Worm (Caenorhabditis elegans) whole organism, young adult: Measurements from ENCODE around the gene T05C1.1.

Experiments used
- B0035.1 ChIP-seq: sonication (generic microtip); optimal IDR thresholded peaks from 2 replicates; lab custom pipeline; 2016; ENCODE audit warnings: missing genetic modification characterization, mild to moderate bottlenecking, missing compliant biosample characterization, missing genotype, missing genetic modification reagents
- B0261.1 ChIP-seq: sonication (generic microtip); optimal IDR thresholded peaks from 2 replicates; lab custom pipeline; 2016; ENCODE audit warnings: mild to moderate bottlenecking, missing genetic modification characterization, moderate library complexity, missing compliant biosample characterization
- C06A6.2 ChIP-seq: fragments of 200-800 bp; sonication (Bioruptor generic); conservative IDR thresholded peaks from 2 replicates; pipeline ENCODE4 v1.3.6; 2022; ENCODE audit warnings: missing genetic modification characterization, missing compliant biosample characterization
- F10E7.11 ChIP-seq: sonication (generic microtip); optimal IDR thresholded peaks from 2 replicates; lab custom pipeline; 2017; ENCODE audit warnings: mild to moderate bottlenecking, missing genetic modification characterization, moderate library complexity, missing compliant biosample characterization
- F33H1.4 ChIP-seq: fragments of 200-800 bp; sonication (Bioruptor generic); IDR thresholded peaks from 2 replicates; pipeline ENCODE4 v1.3.6; 2022; ENCODE audit warnings: missing genetic modification reagents, missing genetic modification characterization, missing compliant biosample characterization
- K12H6.12 ChIP-seq: fragments of 200-800 bp; sonication (Bioruptor generic); optimal IDR thresholded peaks from 2 replicates; lab custom pipeline; 2018; ENCODE audit warnings: mild to moderate bottlenecking, missing genetic modification characterization, missing compliant biosample characterization
- T07F8.4 ChIP-seq: sonication (generic microtip); optimal IDR thresholded peaks from 2 replicates; lab custom pipeline; 2016; ENCODE audit warnings: mild to moderate bottlenecking, missing genetic modification characterization, moderate library complexity, missing compliant biosample characterization
- Y53G8AR.9 ChIP-seq: fragments of 200-800 bp; sonication (Bioruptor generic); conservative IDR thresholded peaks from 2 replicates; pipeline ENCODE4 v1.3.6; 2022; ENCODE audit warnings: missing genetic modification reagents, missing genetic modification characterization, missing compliant biosample characterization
- Y95B8A.8 ChIP-seq: fragments of 200-800 bp; sonication (Bioruptor generic); IDR thresholded peaks from 2 replicates; pipeline ENCODE4 v1.3.6; 2022; ENCODE audit warnings: missing genetic modification reagents, missing genetic modification characterization, missing compliant biosample characterization
- attf-5 ChIP-seq: fragments of 200-800 bp; sonication (Bioruptor generic); optimal IDR thresholded peaks from 2 replicates; lab custom pipeline; 2018; ENCODE audit warnings: mild to moderate bottlenecking, missing genetic modification characterization, missing compliant biosample characterization
- bed-1 ChIP-seq: fragments of 200-800 bp; sonication (Bioruptor generic); IDR thresholded peaks from 2 replicates; pipeline ENCODE4 v1.3.6; 2022; ENCODE audit warnings: missing genetic modification reagents, missing genetic modification characterization, missing compliant biosample characterization
- bed-2 ChIP-seq: fragments of 200-800 bp; sonication (Bioruptor generic); IDR thresholded peaks from 2 replicates; pipeline ENCODE4 v1.3.6; 2022; ENCODE audit warnings: missing genetic modification reagents, missing genetic modification characterization, missing compliant biosample characterization
- ceh-27 ChIP-seq: fragments of 200-800 bp; sonication (Bioruptor generic); optimal IDR thresholded peaks from 2 replicates; lab custom pipeline; 2018; ENCODE audit warnings: mild to moderate bottlenecking, missing genetic modification characterization, moderate library complexity, missing compliant biosample characterization
- ceh-58 ChIP-seq: fragments of 200-800 bp; sonication (Bioruptor generic); IDR thresholded peaks from 2 replicates; pipeline ENCODE4 v1.3.6; 2022; ENCODE audit warnings: missing genetic modification characterization, missing compliant biosample characterization
- egl-18 ChIP-seq: fragments of 200-800 bp; sonication (Bioruptor generic); IDR thresholded peaks from 2 replicates; pipeline ENCODE4 v1.3.6; 2022; ENCODE audit warnings: missing genetic modification reagents, missing genetic modification characterization, missing compliant biosample characterization
- gei-17 ChIP-seq: fragments of 200-800 bp; sonication (Bioruptor generic); optimal IDR thresholded peaks from 2 replicates; lab custom pipeline; 2018; ENCODE audit warnings: mild to moderate bottlenecking, missing genetic modification characterization, missing compliant biosample characterization
- him-1 ChIP-seq: sonication (generic microtip); optimal IDR thresholded peaks from 2 replicates; lab custom pipeline; 2016; ENCODE audit warnings: missing genotype, missing genetic modification reagents, missing genetic modification characterization, missing compliant biosample characterization
- hlh-26 ChIP-seq: fragments of 200-800 bp; sonication (Bioruptor generic); conservative IDR thresholded peaks from 2 replicates; pipeline ENCODE4 v1.3.6; 2022; ENCODE audit warnings: missing genetic modification reagents, missing genetic modification characterization, missing compliant biosample characterization
- hsf-1 ChIP-seq: fragments of 200-800 bp; sonication (Bioruptor generic); IDR thresholded peaks from 2 replicates; pipeline ENCODE4 v1.3.6; 2022; ENCODE audit warnings: missing genetic modification reagents, missing genetic modification characterization, missing compliant biosample characterization
- lag-1 ChIP-seq: fragments of 200-800 bp; sonication (Bioruptor generic); IDR thresholded peaks from 2 replicates; pipeline ENCODE4 v1.3.6; 2022; ENCODE audit warnings: missing genetic modification reagents, missing genetic modification characterization, missing compliant biosample characterization
- lin-54 ChIP-seq: fragments of 200-800 bp; sonication (Bioruptor generic); optimal IDR thresholded peaks from 2 replicates; lab custom pipeline; 2018; ENCODE audit warnings: mild to moderate bottlenecking, missing genetic modification characterization, missing compliant biosample characterization
- madf-3 ChIP-seq: fragments of 200-800 bp; sonication (Bioruptor generic); IDR thresholded peaks from 2 replicates; pipeline ENCODE4 v1.3.6; 2022; ENCODE audit warnings: missing genetic modification reagents, missing genetic modification characterization, missing compliant biosample characterization
- mcd-1 ChIP-seq: fragments of 200-800 bp; sonication (Bioruptor generic); IDR thresholded peaks from 2 replicates; pipeline ENCODE4 v1.3.6; 2022; ENCODE audit warnings: missing genetic modification reagents, missing genetic modification characterization, missing compliant biosample characterization
- mes-4 ChIP-seq: sonication (generic microtip); optimal IDR thresholded peaks from 2 replicates; lab custom pipeline; 2016; ENCODE audit warnings: missing genotype, missing genetic modification characterization, missing compliant biosample characterization
- nfya-1 ChIP-seq: sonication (generic microtip); optimal IDR thresholded peaks from 2 replicates; lab custom pipeline; 2017; ENCODE audit warnings: antibody characterized with exemption, missing compliant biosample characterization, missing genetic modification characterization, borderline replicate concordance; ENCODE audit not compliant: insufficient read depth
- nfya-2 ChIP-seq: fragments of 200-800 bp; sonication (Bioruptor generic); IDR thresholded peaks from 2 replicates; pipeline ENCODE4 v1.3.6; 2022; ENCODE audit warnings: missing genetic modification reagents, missing genetic modification characterization, missing compliant biosample characterization
- nfyb-1 ChIP-seq: fragments of 200-800 bp; sonication (Bioruptor generic); IDR thresholded peaks from 2 replicates; pipeline ENCODE4 v1.3.6; 2022; ENCODE audit warnings: missing genetic modification reagents, missing genetic modification characterization, missing compliant biosample characterization
- rcor-1 ChIP-seq: fragments of 200-800 bp; sonication (Bioruptor generic); IDR thresholded peaks from 2 replicates; pipeline ENCODE4 v1.3.6; 2022; ENCODE audit warnings: missing genetic modification reagents, missing genetic modification characterization, missing compliant biosample characterization
- sea-2 ChIP-seq: fragments of 200-800 bp; sonication (Bioruptor generic); IDR thresholded peaks from 2 replicates; pipeline ENCODE4 v1.3.6; 2022; ENCODE audit warnings: missing genetic modification characterization, missing compliant biosample characterization
- somi-1 ChIP-seq: fragments of 200-800 bp; sonication (Bioruptor generic); optimal IDR thresholded peaks from 2 replicates; lab custom pipeline; 2018; ENCODE audit warnings: mild to moderate bottlenecking, missing genetic modification characterization, missing compliant biosample characterization
- tlf-1 ChIP-seq: fragments of 200-800 bp; sonication (Bioruptor generic); optimal IDR thresholded peaks from 2 replicates; lab custom pipeline; 2018; ENCODE audit warnings: mild to moderate bottlenecking, missing genetic modification characterization, missing compliant biosample characterization
- zfh-2 ChIP-seq: fragments of 200-800 bp; sonication (Bioruptor generic); conservative IDR thresholded peaks from 2 replicates; pipeline ENCODE4 v1.3.6; 2022; ENCODE audit warnings: missing genetic modification reagents, missing genetic modification characterization, missing compliant biosample characterization
- zim-3 ChIP-seq: sonication (generic microtip); optimal IDR thresholded peaks from 2 replicates; lab custom pipeline; 2017; ENCODE audit warnings: mild to moderate bottlenecking, missing genetic modification characterization, moderate library complexity, missing compliant biosample characterization
- ztf-3 ChIP-seq: fragments of 200-800 bp; sonication (Bioruptor generic); optimal IDR thresholded peaks from 2 replicates; lab custom pipeline; 2018; ENCODE audit warnings: mild to moderate bottlenecking, missing genetic modification characterization, missing compliant biosample characterization

T05C1.1 gene

ce11 chrII:4441278-4441677, 37.1 kb upstream of the T05C1.1 start:
- peak; percentile 67 for TF ChIP-seq nfyb-1
- TF ChIP-seq gei-17 (GFP tag; lab: Kevin White, UChicago): no peak
- TF ChIP-seq F33H1.4: no peak
- no peak for TF ChIP-seq somi-1 (GFP tag; lab: Kevin White, UChicago)
- TF ChIP-seq, all 124 proteins: peak for 1

DNA sequence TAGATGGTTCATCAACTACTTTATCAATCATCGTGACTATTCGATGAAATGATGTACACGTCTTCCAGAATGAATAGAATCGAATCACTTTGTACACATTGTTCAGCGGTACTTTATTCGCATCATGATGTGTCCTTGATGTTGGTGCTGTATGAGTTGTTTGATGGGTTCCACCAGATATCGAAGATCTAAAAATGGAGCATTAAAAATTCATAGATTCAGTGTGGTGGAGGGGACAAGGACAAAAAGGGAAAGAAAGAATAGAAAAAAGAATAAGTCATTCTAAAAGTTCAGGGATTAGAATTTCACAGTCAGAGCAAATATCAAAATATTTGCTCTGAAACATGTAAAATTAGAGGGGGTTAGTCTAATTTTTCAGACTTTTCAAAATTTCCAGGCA, 33.6 kb upstream of the T05C1.1 start:
- no peak for TF ChIP-seq hlh-26 (GFP tag; lab: Robert Waterston, UW)
- no peak for TF ChIP-seq F10E7.11 (tag; lab: Kevin White, UChicago)
- TF ChIP-seq nfya-1: no peak

DNA sequence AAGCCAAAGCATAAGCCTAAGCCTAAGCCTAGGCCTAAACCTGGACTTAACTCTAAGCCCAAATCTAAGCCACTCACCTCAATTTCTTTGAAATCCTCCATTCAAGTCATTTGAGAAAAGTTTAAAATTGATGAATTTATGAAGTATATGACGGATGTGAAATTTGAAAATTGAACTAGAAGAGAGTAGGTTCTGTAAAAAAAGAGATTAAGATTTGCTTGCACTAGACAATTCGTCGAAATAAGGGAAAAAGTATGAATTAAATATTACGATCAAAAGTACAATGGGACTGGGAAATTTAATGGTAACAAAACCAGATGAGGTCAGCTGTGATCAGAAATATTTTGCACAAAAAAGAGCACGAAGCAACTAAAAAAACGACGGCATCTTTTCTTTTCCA, 25.4 kb upstream of the T05C1.1 start, which contains the start of gene twk-2:
Gene twk-2, minus strand, starts transcription at position 101 of the 400 bp plus-strand sequence.
- TF ChIP-seq egl-18 (GFP tag; lab: Robert Waterston, UW) (no peak), lag-1 (GFP tag; lab: Robert Waterston, UW) (no peak), him-1 (tag; lab: Kevin White, UChicago) (no peak), madf-3 (GFP tag; lab: Robert Waterston, UW) (no peak), lin-54 (GFP tag; lab: Kevin White, UChicago) (no peak), T07F8.4 (tag; lab: Kevin White, UChicago) (no peak), ceh-58 (GFP tag; lab: Robert Waterston, UW) (no peak), zfh-2 (GFP tag; lab: Robert Waterston, UW) (no peak), tlf-1 (GFP tag; lab: Kevin White, UChicago) (no peak), rcor-1 (GFP tag; lab: Robert Waterston, UW) (no peak), B0035.1 (tag; lab: Kevin White, UChicago) (no peak), C06A6.2 (GFP tag; lab: Robert Waterston, UW) (no peak)

DNA sequence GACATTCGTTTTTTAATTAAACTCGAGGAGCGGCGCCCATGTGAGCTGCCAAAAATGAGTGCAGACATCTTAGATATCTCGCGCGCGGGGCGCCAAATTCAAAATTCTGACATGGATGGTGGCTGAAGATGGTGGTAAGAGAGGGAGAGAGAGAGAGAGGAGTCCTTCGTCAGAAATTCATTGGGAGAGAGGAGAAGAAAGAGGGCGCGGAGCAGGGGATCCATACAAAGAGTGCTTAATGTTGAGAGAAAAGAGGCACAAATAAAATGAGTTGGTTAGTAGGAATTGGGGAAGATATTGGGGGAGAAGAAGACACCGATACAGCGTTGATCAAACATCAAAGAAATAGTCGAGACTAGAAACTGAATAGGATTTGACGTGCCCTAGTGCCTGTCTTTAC, 24.9 kb upstream of the T05C1.1 start:
- no peak for TF ChIP-seq sea-2 (GFP tag; lab: Robert Waterston, UW)
- TF ChIP-seq bed-1 (GFP tag; lab: Robert Waterston, UW): no peak
- TF ChIP-seq zfh-2 (GFP tag; lab: Robert Waterston, UW): peak; percentile 20; the same call in 1 of the 2 replicates
- TF ChIP-seq ceh-27: peak; percentile 6
- TF ChIP-seq hsf-1: no peak
- TF ChIP-seq, all 124 proteins: peak for 2

DNA sequence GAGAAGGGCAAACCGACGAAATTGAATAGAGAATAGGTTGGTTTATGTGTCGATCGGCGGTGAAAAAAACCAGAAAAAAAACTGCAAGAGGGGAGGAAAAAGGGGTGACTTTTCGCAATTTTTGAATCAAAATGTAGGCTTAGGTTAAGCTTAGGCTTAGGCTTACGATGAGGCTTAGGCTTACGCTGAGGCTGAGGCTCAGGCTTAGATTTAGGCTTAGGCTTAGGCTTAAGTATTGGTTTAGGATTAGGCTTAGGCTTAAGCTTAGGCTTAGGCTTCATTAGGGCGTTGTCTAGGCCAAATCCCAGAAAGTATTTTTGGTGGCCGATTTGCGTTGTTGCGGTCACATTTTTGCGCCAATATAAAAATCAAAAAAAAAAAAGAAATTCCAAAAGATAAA, 23.6 kb upstream of the T05C1.1 start:
- TF ChIP-seq F33H1.4: no peak
- no peak for TF ChIP-seq mcd-1 (GFP tag; lab: Robert Waterston, UW)
- no peak for TF ChIP-seq Y53G8AR.9 (GFP tag; lab: Robert Waterston, UW)
- TF ChIP-seq B0035.1 (tag; lab: Kevin White, UChicago): no peak
- no peak for TF ChIP-seq zim-3
- no peak for TF ChIP-seq nfya-2 (GFP tag; lab: Robert Waterston, UW)
- no peak for TF ChIP-seq attf-5 (GFP tag; lab: Kevin White, UChicago)
- TF ChIP-seq ztf-3 (GFP tag; lab: Kevin White, UChicago): no peak
- TF ChIP-seq K12H6.12: no peak
- TF ChIP-seq bed-2: no peak
- TF ChIP-seq Y95B8A.8 (GFP tag; lab: Robert Waterston, UW): no peak
- TF ChIP-seq rcor-1 (GFP tag; lab: Robert Waterston, UW): no peak
- TF ChIP-seq him-1 (tag; lab: Kevin White, UChicago): no peak
- TF ChIP-seq ceh-27: no peak
- no peak for TF ChIP-seq mes-4 (tag; lab: Kevin White, UChicago)
- TF ChIP-seq B0261.1 (tag; lab: Kevin White, UChicago): no peak
